Fruit fly (Drosophila melanogaster): ENCODE data around the gene CG44227.
A peak's percentile ranks its signal among the peaks of the same experiment; 100 is the strongest.

CG44227 gene

DNA sequence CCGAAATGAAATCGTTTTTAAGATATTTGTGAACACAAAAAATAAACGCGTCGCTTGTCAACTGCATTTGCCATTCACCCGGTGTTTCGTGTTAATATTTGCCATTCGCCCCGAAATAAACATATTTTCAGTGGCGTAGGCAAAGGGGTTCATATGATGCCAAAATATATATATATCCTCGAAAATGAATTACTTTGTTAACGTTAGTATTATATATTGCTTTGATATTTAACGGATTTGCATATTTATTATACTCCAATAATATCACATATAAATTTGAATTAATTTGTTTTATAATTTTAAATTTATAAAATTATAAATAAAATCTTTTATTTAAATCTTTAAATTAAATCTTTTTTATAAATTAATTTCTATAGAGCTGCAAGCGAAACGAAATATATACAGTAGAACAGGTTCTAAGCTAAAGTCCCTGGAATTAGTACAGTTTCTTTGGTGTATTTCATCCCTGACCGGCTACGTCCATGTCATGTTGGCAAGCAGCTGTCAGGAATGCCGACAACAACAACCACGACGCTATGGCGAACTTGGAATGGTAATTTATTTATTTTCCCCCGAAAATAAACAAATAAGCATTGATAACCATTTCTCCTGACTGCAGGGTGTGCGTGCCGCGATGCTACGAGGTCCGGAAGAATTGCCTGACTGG, 46.8 kb upstream of the CG44227 start, which contains the start of the genes M1BP and CG8202 (continued):
- TF ChIP-seq Eip74EF (GFP tag; optimal IDR thresholded peaks at IDR 0.05) (no peak), fd3F (GFP tag; optimal IDR thresholded peaks at IDR 0.05) (peak; percentile 83), CG7357 (GFP tag; IDR thresholded peaks at IDR 0.05) (peak; percentile 65; the same call in 2 of the 3 replicates), CG2120 (GFP tag; optimal IDR thresholded peaks at IDR 0.05) (peak; percentile 82), Dip2 (GFP tag; IDR thresholded peaks at IDR 0.05) (no peak), CG14710 (tag; optimal IDR thresholded peaks at IDR 0.05) (peak; percentile 95), CG17568 (GFP tag; optimal IDR thresholded peaks at IDR 0.05) (no peak), CG13424 (tag; optimal IDR thresholded peaks at IDR 0.05) (peak; percentile 96), CG1024 (GFP tag; IDR thresholded peaks at IDR 0.05) (0 out of 2 replicates have a peak, but pooled peaks have one; percentile 3), CG31365 (tag; optimal IDR thresholded peaks at IDR 0.05) (no peak), bcd (GFP tag; optimal IDR thresholded peaks at IDR 0.05) (peak; percentile 90), CG12391 (tag; optimal IDR thresholded peaks at IDR 0.05) (peak; percentile 95), sug (tag; optimal IDR thresholded peaks at IDR 0.05) (peak; percentile 92), hth (optimal IDR thresholded peaks at IDR 0.05) (no peak), CG15601 (tag; optimal IDR thresholded peaks at IDR 0.05) (peak; percentile 89), abd-A (tag; optimal IDR thresholded peaks at IDR 0.05) (no peak), ind (GFP tag; optimal IDR thresholded peaks at IDR 0.05) (peak; percentile 94), TFAM (GFP tag; optimal IDR thresholded peaks at IDR 0.05) (no peak), fd96Cb (tag; optimal IDR thresholded peaks at IDR 0.05) (peak; percentile 90), GATAe (GFP tag; conservative IDR thresholded peaks at IDR 0.05) (no peak), otp (GFP tag; IDR thresholded peaks at IDR 0.05) (no peak), oc (tag; optimal IDR thresholded peaks at IDR 0.05) (no peak), schlank (tag; optimal IDR thresholded peaks at IDR 0.05) (peak; percentile 53), caup (GFP tag; optimal IDR thresholded peaks at IDR 0.05; ENCODE audit: severe bottlenecking) (peak; percentile 88), CG15479 (GFP tag; optimal IDR thresholded peaks at IDR 0.05) (peak; percentile 34), CG18262 (tag; optimal IDR thresholded peaks at IDR 0.05) (peak; percentile 97), E2f1 (GFP tag; IDR thresholded peaks at IDR 0.05) (peak; percentile 73; the same call in 1 of the 2 replicates), CG7372 (GFP tag; IDR thresholded peaks at IDR 0.05) (peak; percentile 79; the same call in 1 of the 2 replicates), Jarid2 (GFP tag; optimal IDR thresholded peaks at IDR 0.05) (no peak), CG17829 (tag; optimal IDR thresholded peaks at IDR 0.05) (peak; percentile 94), CG11247 (GFP tag; IDR thresholded peaks at IDR 0.05) (peak; percentile 67), ranshi (GFP tag; IDR thresholded peaks at IDR 0.05) (peak; percentile 92), kay (GFP tag; optimal IDR thresholded peaks at IDR 0.05) (peak; percentile 49), CG9932 (GFP tag; IDR thresholded peaks at IDR 0.05) (peak; percentile 82), ci (GFP tag; IDR thresholded peaks at IDR 0.05) (peak; percentile 67; the same call in 2 of the 3 replicates), luna (GFP tag; optimal IDR thresholded peaks at IDR 0.05) (no peak), CG33557 (GFP tag; optimal IDR thresholded peaks at IDR 0.05) (peak; percentile 94), CG34224 (GFP tag; IDR thresholded peaks at IDR 0.05; ENCODE audit: partially characterized antibody) (no peak), CG6683 (GFP tag; optimal IDR thresholded peaks at IDR 0.05) (peak; percentile 86), eyg (GFP tag; optimal IDR thresholded peaks at IDR 0.05) (no peak), Aef1 (GFP tag; IDR thresholded peaks at IDR 0.05) (peak; percentile 83), lov (optimal IDR thresholded peaks at IDR 0.05) (no peak), lov (GFP tag; IDR thresholded peaks at IDR 0.05) (no peak), CG43689 (GFP tag; IDR thresholded peaks at IDR 0.05) (peak; percentile 57; the same call in 1 of the 2 replicates), Nf-YB (GFP tag; optimal IDR thresholded peaks at IDR 0.05) (peak; percentile 85), CG18011 (GFP tag; optimal IDR thresholded peaks at IDR 0.05) (peak; percentile 65), Rx (GFP tag; IDR thresholded peaks at IDR 0.05) (0 out of 2 replicates have a peak, but pooled peaks have one; percentile 40), bab2 (GFP tag; optimal IDR thresholded peaks at IDR 0.05) (peak; percentile 55), Ets65A (GFP tag) (peak; percentile 48)
